Fruit fly (Drosophila melanogaster): Measurements from ENCODE around the gene CG34155.
A peak's percentile ranks its signal among the peaks of the same experiment; 100 is the strongest.

CG34155 gene

DNA sequence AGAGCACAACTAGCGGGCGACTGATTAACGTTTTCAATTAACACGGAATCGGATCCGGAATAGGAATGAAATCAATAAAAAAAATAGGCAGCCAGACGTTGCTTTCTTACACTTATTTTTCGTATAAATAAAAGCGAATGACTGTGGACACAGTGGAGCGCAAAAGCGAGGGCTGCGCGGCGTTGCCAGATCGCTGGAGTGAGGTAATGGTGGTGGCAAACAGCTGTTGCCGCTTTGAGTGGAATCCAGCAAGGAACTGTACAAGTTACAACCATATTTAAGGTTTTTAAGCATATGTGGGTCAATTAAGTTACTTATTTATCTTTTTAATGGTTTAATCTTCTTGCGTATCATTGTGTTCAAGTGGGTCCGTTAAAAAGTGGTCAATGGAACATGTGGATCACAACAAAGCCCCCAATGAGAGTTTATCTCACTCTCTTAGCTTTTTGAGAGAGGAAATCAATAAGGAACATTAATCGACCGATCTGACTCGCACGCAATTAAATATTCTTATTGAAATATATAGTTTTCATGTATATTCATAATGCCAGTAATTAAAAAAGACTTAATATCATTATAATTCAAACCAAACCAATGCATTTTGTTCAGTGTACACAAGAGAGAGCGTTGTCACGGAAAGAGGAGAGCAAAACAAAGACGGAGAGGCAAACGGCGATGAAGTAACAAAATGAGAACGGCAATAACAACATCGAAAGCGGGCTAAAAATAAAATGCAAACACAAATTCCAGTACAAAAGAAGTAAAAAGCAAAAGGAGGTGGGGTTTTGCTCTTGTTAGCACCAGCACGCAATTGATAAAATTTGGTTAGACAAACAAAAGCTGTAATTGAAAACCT lies 40.4 kb upstream of the CG34155 start (continued):
- peak; percentile 95 for TF ChIP-seq CG7839 (tag; optimal IDR thresholded peaks at IDR 0.05)
- TF ChIP-seq CG14014 (GFP tag; IDR thresholded peaks at IDR 0.05): peak; percentile 93
- peak; percentile 87 for TF ChIP-seq CG9932 (GFP tag; IDR thresholded peaks at IDR 0.05)
- TF ChIP-seq CG11560 (tag; IDR thresholded peaks at IDR 0.05): peak; percentile 51; the same call in 1 of the 3 replicates
- peak; percentile 30 for TF ChIP-seq en (GFP tag; optimal IDR thresholded peaks at IDR 0.05)
- TF ChIP-seq CG3995 (GFP tag; optimal IDR thresholded peaks at IDR 0.05): peak; percentile 63
- no peak for TF ChIP-seq pita (GFP tag; optimal IDR thresholded peaks at IDR 0.05)
- peak; percentile 77 for TF ChIP-seq dimm (GFP tag; IDR thresholded peaks at IDR 0.05)
- TF ChIP-seq unc-4 (GFP tag; IDR thresholded peaks at IDR 0.05; ENCODE audit: partially characterized antibody): no peak; the same call in 1 of the 2 replicates
- peak; percentile 85 for TF ChIP-seq al (GFP tag; IDR thresholded peaks at IDR 0.05)
- peak; percentile 89 for TF ChIP-seq CG17361 (GFP tag; IDR thresholded peaks at IDR 0.05)
- TF ChIP-seq Fer1 (GFP tag; optimal IDR thresholded peaks at IDR 0.05): peak; percentile 93
- TF ChIP-seq grau (tag; optimal IDR thresholded peaks at IDR 0.05): peak; percentile 89
- peak; percentile 83 for TF ChIP-seq CG3838 (GFP tag; optimal IDR thresholded peaks at IDR 0.05)
- peak; percentile 92 for TF ChIP-seq CG3281 (GFP tag; optimal IDR thresholded peaks at IDR 0.05)
- peak; percentile 84 for TF ChIP-seq ERR (GFP tag; optimal IDR thresholded peaks at IDR 0.05)
- peak; percentile 26 for TF ChIP-seq BEAF-32 (GFP tag; optimal IDR thresholded peaks at IDR 0.05)
- TF ChIP-seq B-H2 (GFP tag; optimal IDR thresholded peaks at IDR 0.05): peak; percentile 70
- TF ChIP-seq CG1529 (GFP tag; optimal IDR thresholded peaks at IDR 0.05): peak; percentile 80
- TF ChIP-seq gcm2 (GFP tag; optimal IDR thresholded peaks at IDR 0.05): no peak
- TF ChIP-seq gsb (GFP tag; IDR thresholded peaks at IDR 0.05): peak; percentile 85
- no peak for TF ChIP-seq CG15073 (GFP tag; optimal IDR thresholded peaks at IDR 0.05)
- TF ChIP-seq Lpt (GFP tag; optimal IDR thresholded peaks at IDR 0.05): no peak
- peak; percentile 77 for TF ChIP-seq Lim3 (GFP tag; IDR thresholded peaks at IDR 0.05)
- TF ChIP-seq CG9609 (GFP tag; optimal IDR thresholded peaks at IDR 0.05): peak; percentile 81
- TF ChIP-seq CTCF (GFP tag; optimal IDR thresholded peaks at IDR 0.05): peak; percentile 27
- TF ChIP-seq scrt (GFP tag; optimal IDR thresholded peaks at IDR 0.05): peak; percentile 86
- no peak for TF ChIP-seq Hr39 (optimal IDR thresholded peaks at IDR 0.05)
- peak; percentile 58 for TF ChIP-seq CG3065 (GFP tag; optimal IDR thresholded peaks at IDR 0.05)
- peak; percentile 74 for TF ChIP-seq CG15696 (tag; optimal IDR thresholded peaks at IDR 0.05)
- peak; percentile 69 for TF ChIP-seq Usf (GFP tag; optimal IDR thresholded peaks at IDR 0.05)
- peak; percentile 48 for TF ChIP-seq Neu2 (GFP tag; optimal IDR thresholded peaks at IDR 0.05; ENCODE audit: borderline replicate concordance)
- TF ChIP-seq Stat92E (GFP tag; optimal IDR thresholded peaks at IDR 0.05): peak in 1 of 3 experiments; percentile 49
- peak; percentile 90 to 91 for TF ChIP-seq dpn (GFP tag; optimal IDR thresholded peaks at IDR 0.05)
- peak; percentile 81 for TF ChIP-seq CG10959 (GFP tag; IDR thresholded peaks at IDR 0.05)
- peak; percentile 89 to 92 for TF ChIP-seq Pdp1 (GFP tag; optimal IDR thresholded peaks at IDR 0.05)
- peak; percentile 59 for TF ChIP-seq CG4617 (GFP tag; optimal IDR thresholded peaks at IDR 0.05; ENCODE audit: borderline replicate concordance)
- TF ChIP-seq cas (GFP tag; IDR thresholded peaks at IDR 0.05): peak; percentile 84
- peak; percentile 97 for TF ChIP-seq Awh (GFP tag; IDR thresholded peaks at IDR 0.05)
- TF ChIP-seq Asciz (GFP tag; optimal IDR thresholded peaks at IDR 0.05): peak; percentile 86
- no peak for TF ChIP-seq CG42726 (GFP tag; IDR thresholded peaks at IDR 0.05; ENCODE audit: partially characterized antibody)
- TF ChIP-seq CG2889 (GFP tag; IDR thresholded peaks at IDR 0.05): peak; percentile 83
- peak; percentile 95 for TF ChIP-seq B-H1 (GFP tag; IDR thresholded peaks at IDR 0.05)
- no peak for TF ChIP-seq vnd (GFP tag; IDR thresholded peaks at IDR 0.05; ENCODE audit: partially characterized antibody)
- TF ChIP-seq Atf-2 (GFP tag; optimal IDR thresholded peaks at IDR 0.05): peak; percentile 78
- peak; percentile 76 for TF ChIP-seq CG6654 (GFP tag; optimal IDR thresholded peaks at IDR 0.05)
- TF ChIP-seq CG10274 (GFP tag; optimal IDR thresholded peaks at IDR 0.05): peak; percentile 67
- peak; percentile 94 for TF ChIP-seq E2f1 (GFP tag; IDR thresholded peaks at IDR 0.05)
- TF ChIP-seq corto (GFP tag; optimal IDR thresholded peaks at IDR 0.05): peak; percentile 79
- no peak for TF ChIP-seq Sin3A (optimal IDR thresholded peaks at IDR 0.05)

Measured in whole organism, embryonic.